Fruit fly (Drosophila melanogaster) whole organism, adult: Measurements from ENCODE around the gene Gbeta13F.

Experiments
- CG11617 ChIP-seq: fragments of 200-800 bp; sonication (Bioruptor generic); optimal IDR thresholded peaks from 2 replicates; lab custom pipeline; 2017; ENCODE audit warnings: mild to moderate bottlenecking, missing biosample characterization, missing genetic modification reagents, missing genetic modification characterization
- CG12768 ChIP-seq: fragments of 200-800 bp; sonication (Bioruptor generic); optimal IDR thresholded peaks from 2 replicates; lab custom pipeline; 2017; ENCODE audit warnings: missing biosample characterization, missing genetic modification characterization, mild to moderate bottlenecking, moderate library complexity, missing genetic modification reagents
- CG14711 ChIP-seq: fragments of 200-800 bp; sonication (Bioruptor generic); optimal IDR thresholded peaks from 2 replicates; lab custom pipeline; 2018; ENCODE audit warnings: missing biosample characterization, mild to moderate bottlenecking, missing genetic modification characterization, moderate library complexity
- CG1620 ChIP-seq: fragments of 200-800 bp; sonication (Bioruptor generic); optimal IDR thresholded peaks from 2 replicates; lab custom pipeline; 2016; ENCODE audit warnings: missing biosample characterization, missing genetic modification characterization
- CG33017 ChIP-seq: fragments of 200-800 bp; sonication (Bioruptor generic); optimal IDR thresholded peaks from 2 replicates; lab custom pipeline; 2018; ENCODE audit warnings: missing biosample characterization, mild to moderate bottlenecking, missing genetic modification characterization, moderate library complexity
- CG5204 ChIP-seq: fragments of 200-800 bp; sonication (Bioruptor generic); optimal IDR thresholded peaks from 2 replicates; lab custom pipeline; 2016; ENCODE audit warnings: missing biosample characterization, missing genetic modification characterization
- CG7045 ChIP-seq: fragments of 200-800 bp; sonication (Bioruptor generic); optimal IDR thresholded peaks from 2 replicates; lab custom pipeline; 2017; ENCODE audit warnings: missing biosample characterization, mild to moderate bottlenecking, missing genetic modification characterization
- CG7101 ChIP-seq: fragments of 200-800 bp; sonication (Bioruptor generic); optimal IDR thresholded peaks from 2 replicates; lab custom pipeline; 2018; ENCODE audit warnings: missing biosample characterization, mild to moderate bottlenecking, missing genetic modification characterization, moderate library complexity
- Clk ChIP-seq: fragments of 200-800 bp; sonication (Bioruptor generic); optimal IDR thresholded peaks from 2 replicates; lab custom pipeline; 2017; ENCODE audit warnings: missing biosample characterization, missing genetic modification characterization
- Crg-1 ChIP-seq: fragments of 200-800 bp; sonication (Bioruptor generic); optimal IDR thresholded peaks from 2 replicates; lab custom pipeline; 2016; ENCODE audit warnings: missing biosample characterization, missing genetic modification characterization
- Hr96 ChIP-seq: fragments of 200-800 bp; sonication (Bioruptor generic); optimal IDR thresholded peaks from 2 replicates; lab custom pipeline; 2016; ENCODE audit warnings: missing biosample characterization, missing genetic modification characterization
- Mnt ChIP-seq: fragments of 200-800 bp; sonication (Bioruptor generic); optimal IDR thresholded peaks from 2 replicates; lab custom pipeline; 2016; ENCODE audit warnings: missing biosample characterization, mild to moderate bottlenecking, missing genetic modification characterization
- bab1 ChIP-seq: fragments of 200-800 bp; sonication (Bioruptor generic); optimal IDR thresholded peaks from 3 replicates; lab custom pipeline; 2019; ENCODE audit warnings: missing biosample characterization, mild to moderate bottlenecking, missing genetic modification characterization, moderate library complexity
- cic ChIP-seq: fragments of 200-800 bp; sonication (Bioruptor generic); optimal IDR thresholded peaks from 2 replicates; lab custom pipeline; 2017; ENCODE audit warnings: missing biosample characterization, mild to moderate bottlenecking, missing genetic modification characterization, moderate library complexity
- cnc ChIP-seq, 2 experiments: fragments of >200 bp; optimal IDR thresholded peaks; 2 replicates each; lab custom pipeline; 2017
- kay ChIP-seq: fragments of 200-800 bp; sonication (Bioruptor generic); peaks from one replicate; lab custom pipeline; 2016; ENCODE audit warnings: missing biosample characterization, missing genetic modification characterization, borderline replicate concordance
- ovo ChIP-seq: fragments of 200-800 bp; sonication (Bioruptor generic); optimal IDR thresholded peaks from 2 replicates; lab custom pipeline; 2016; ENCODE audit warnings: missing biosample characterization, missing genetic modification characterization
- pad ChIP-seq: fragments of 200-800 bp; sonication (Bioruptor generic); optimal IDR thresholded peaks from 3 replicates; lab custom pipeline; 2017; ENCODE audit warnings: missing biosample characterization, missing genetic modification characterization, mild to moderate bottlenecking, moderate library complexity, missing genetic modification reagents
- tj ChIP-seq: fragments of 200-800 bp; sonication (Bioruptor generic); optimal IDR thresholded peaks from 3 replicates; lab custom pipeline; 2017; ENCODE audit warnings: missing biosample characterization, mild to moderate bottlenecking, missing genetic modification characterization, moderate library complexity
- toe ChIP-seq: fragments of 200-800 bp; sonication (Bioruptor generic); optimal IDR thresholded peaks from 2 replicates; lab custom pipeline; 2016; ENCODE audit warnings: missing biosample characterization, missing genetic modification characterization

Gbeta13F gene

dm6 chrX:15859869-15860268 is at the start of gene Gbeta13F:
Gene Gbeta13F (plus strand): TSS chrX:15860115.
- TF ChIP-seq pad (no peak), CG7045 (GFP tag; lab: Kevin White, UChicago) (no peak), CG7101 (no peak), CG5204 (no peak), toe (GFP tag; lab: Kevin White, UChicago) (no peak), Crg-1 (no peak), ovo (GFP tag; lab: Kevin White, UChicago) (peak; percentile 10), Hr96 (no peak), tj (no peak), CG11617 (GFP tag; lab: Kevin White, UChicago) (no peak), Mnt (no peak), CG14711 (tag; lab: Kevin White, UChicago) (peak; percentile 4), cnc (optimal IDR thresholded peaks at IDR 0.05; lab: Kevin White, UChicago) (no peak), bab1 (GFP tag; lab: Kevin White, UChicago) (peak; percentile 43), CG33017 (tag; lab: Kevin White, UChicago) (no peak), cic (no peak), kay (GFP tag; lab: Kevin White, UChicago) (no peak), Clk (GFP tag; lab: Kevin White, UChicago) (no peak), CG1620 (GFP tag; lab: Kevin White, UChicago) (peak; percentile 42), CG12768 (no peak)

- TF ChIP-seq ovo (GFP tag; lab: Kevin White, UChicago) (no peak), kay (GFP tag; lab: Kevin White, UChicago) (peak; percentile 80), toe (GFP tag; lab: Kevin White, UChicago) (no peak), pad (peak; percentile 1), CG5204 (no peak), Mnt (peak; percentile 20), CG11617 (GFP tag; lab: Kevin White, UChicago) (peak; percentile 44), Hr96 (no peak), CG7101 (peak; percentile 27), Crg-1 (no peak), CG33017 (tag; lab: Kevin White, UChicago) (no peak), CG14711 (tag; lab: Kevin White, UChicago) (peak; percentile 65), cnc (optimal IDR thresholded peaks at IDR 0.05; lab: Kevin White, UChicago) (no peak), tj (peak; percentile 82), bab1 (GFP tag; lab: Kevin White, UChicago) (peak; percentile 78), CG1620 (GFP tag; lab: Kevin White, UChicago) (no peak), CG12768 (peak; percentile 3), cic (peak; percentile 61), CG7045 (GFP tag; lab: Kevin White, UChicago) (no peak), Clk (GFP tag; lab: Kevin White, UChicago) (no peak)
Measured at dm6 chrX:15811666-15812614, 48.0 kb upstream of the Gbeta13F start.

- peak; percentile 75 for TF ChIP-seq kay (GFP tag; lab: Kevin White, UChicago)
- TF ChIP-seq tj = no peak
Measured at dm6 chrX:15812615-15812995, 47.3 kb upstream of the Gbeta13F start.

dm6 chrX:15813224-15813623 is 46.7 kb upstream of the Gbeta13F start:
- TF ChIP-seq ovo (GFP tag; lab: Kevin White, UChicago) (peak; percentile 18), kay (GFP tag; lab: Kevin White, UChicago) (peak; percentile 93), pad (no peak), CG7101 (no peak), tj (peak; percentile 22)

dm6 chrX:15814485-15814884 is 45.4 kb upstream of the Gbeta13F start:
- peak; percentile 86 for TF ChIP-seq tj
- TF ChIP-seq bab1 (GFP tag; lab: Kevin White, UChicago) = no peak
- no peak for TF ChIP-seq CG11617 (GFP tag; lab: Kevin White, UChicago)
- no peak for TF ChIP-seq Mnt
- TF ChIP-seq toe (GFP tag; lab: Kevin White, UChicago) = no peak

- TF ChIP-seq toe (GFP tag; lab: Kevin White, UChicago) = no peak
- no peak for TF ChIP-seq Mnt
- no peak for TF ChIP-seq CG7101
- TF ChIP-seq tj = no peak
- TF ChIP-seq bab1 (GFP tag; lab: Kevin White, UChicago) = no peak
- TF ChIP-seq Crg-1 = no peak
Measured at dm6 chrX:15816127-15816526, 43.8 kb upstream of the Gbeta13F start.

- no peak for TF ChIP-seq CG7045 (GFP tag; lab: Kevin White, UChicago)
- TF ChIP-seq tj = no peak
Measured at dm6 chrX:15816905-15817304, 43.0 kb upstream of the Gbeta13F start.
